Worm (Caenorhabditis elegans) whole organism, young adult: ENCODE measurements around the gene srh-44.

Source experiments
- B0019.2 ChIP-seq: fragments of 200-800 bp; sonication (Bioruptor generic); conservative IDR thresholded peaks from 2 replicates; pipeline ENCODE4 v1.3.6; 2022; ENCODE audit warnings: missing genetic modification reagents, missing genetic modification characterization, missing compliant biosample characterization
- akir-1 ChIP-seq: fragments of 200-800 bp; sonication (Bioruptor generic); optimal IDR thresholded peaks from 2 replicates; lab custom pipeline; 2018; ENCODE audit warnings: mild to moderate bottlenecking, missing genetic modification characterization, moderate library complexity, missing compliant biosample characterization
- dox-1 ChIP-seq: fragments of 200-800 bp; sonication (Bioruptor generic); IDR thresholded peaks from 2 replicates; pipeline ENCODE4 v1.3.6; 2022; ENCODE audit warnings: missing genetic modification reagents, missing genetic modification characterization, missing compliant biosample characterization
- hmg-1.2 ChIP-seq: fragments of 200-800 bp; sonication (Bioruptor generic); IDR thresholded peaks from 2 replicates; pipeline ENCODE4 v1.3.6; 2022; ENCODE audit warnings: missing genetic modification reagents, missing genetic modification characterization, missing compliant biosample characterization
- lin-40 ChIP-seq: sonication (generic microtip); optimal IDR thresholded peaks from 2 replicates; lab custom pipeline; 2016; ENCODE audit warnings: missing genetic modification characterization, mild to moderate bottlenecking, missing compliant biosample characterization, missing genotype, missing genetic modification reagents
- madf-8 ChIP-seq: fragments of 200-800 bp; sonication (Bioruptor generic); conservative IDR thresholded peaks from 2 replicates; pipeline ENCODE4 v1.3.6; 2022; ENCODE audit warnings: missing genetic modification reagents, missing genetic modification characterization, missing compliant biosample characterization
- nhr-90 ChIP-seq: sonication (generic microtip); optimal IDR thresholded peaks from 2 replicates; lab custom pipeline; 2016; ENCODE audit warnings: missing genotype, mild to moderate bottlenecking, missing genetic modification characterization, missing compliant biosample characterization
- tlf-1 ChIP-seq: fragments of 200-800 bp; sonication (Bioruptor generic); optimal IDR thresholded peaks from 2 replicates; lab custom pipeline; 2018; ENCODE audit warnings: mild to moderate bottlenecking, missing genetic modification characterization, missing compliant biosample characterization
- unc-62 ChIP-seq: fragments of 150-350 bp; optimal IDR thresholded peaks from 2 replicates; lab custom pipeline; 2014; ENCODE audit warnings: missing biosample characterization, missing genetic modification reagents, missing genetic modification characterization

DNA sequence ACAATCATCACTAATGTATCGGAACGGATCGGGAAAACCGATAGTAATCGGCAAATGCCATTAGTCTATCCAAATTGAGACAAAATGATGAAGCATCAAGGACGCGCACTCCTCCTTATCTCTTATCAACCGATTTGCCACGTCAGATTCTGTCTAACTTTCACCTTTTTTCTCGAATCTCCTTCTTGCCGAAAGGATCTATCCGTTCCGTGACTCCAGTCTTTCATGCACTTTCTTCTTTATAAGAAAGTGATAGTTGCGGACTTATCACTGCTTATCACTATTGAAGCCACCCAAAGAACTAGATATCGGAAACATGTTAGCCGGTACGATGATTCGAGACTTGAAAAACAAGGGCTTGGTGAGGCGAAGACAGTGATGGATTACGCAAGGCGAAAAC is 12.9 kb upstream of the srh-44 start:
- TF ChIP-seq tlf-1 (GFP tag; lab: Kevin White, UChicago) (no peak), nhr-90 (tag; lab: Kevin White, UChicago) (no peak), hmg-1.2 (GFP tag; lab: Robert Waterston, UW) (no peak), B0019.2 (no peak), akir-1 (GFP tag; lab: Kevin White, UChicago) (no peak), madf-8 (GFP tag; lab: Robert Waterston, UW) (no peak), dox-1 (GFP tag; lab: Robert Waterston, UW) (no peak), unc-62 (GFP tag; lab: Kevin White, UChicago) (no peak), lin-40 (no peak)
